Fruit fly (Drosophila melanogaster) whole organism, prepupa: ENCODE data around the gene St2.

Experiments used
- Blimp-1 ChIP-seq: fragments of 200-800 bp; sonication (Bioruptor generic); optimal IDR thresholded peaks from 3 replicates; lab custom pipeline; 2017; ENCODE audit warnings: missing biosample characterization, missing genetic modification characterization, mild to moderate bottlenecking, moderate library complexity, missing genetic modification reagents
- CG10631 ChIP-seq: fragments of 200-800 bp; sonication (Bioruptor generic); optimal IDR thresholded peaks from 2 replicates; lab custom pipeline; 2016; ENCODE audit warnings: missing biosample characterization, missing genetic modification characterization
- CG10669 ChIP-seq: fragments of 200-800 bp; sonication (Bioruptor generic); optimal IDR thresholded peaks from 3 replicates; lab custom pipeline; 2018; ENCODE audit warnings: missing biosample characterization, mild to moderate bottlenecking, missing genetic modification characterization, moderate library complexity
- CG11294 ChIP-seq: fragments of 200-800 bp; sonication (Bioruptor generic); IDR thresholded peaks from 2 replicates; pipeline ENCODE4 v1.3.6; 2022; ENCODE audit warnings: missing biosample characterization, missing genetic modification characterization
- CG11902 ChIP-seq: fragments of 200-800 bp; sonication (Bioruptor generic); optimal IDR thresholded peaks from 3 replicates; lab custom pipeline; 2016; ENCODE audit warnings: missing biosample characterization, missing genetic modification characterization
- CG1621 ChIP-seq: fragments of 200-800 bp; sonication (Bioruptor generic); optimal IDR thresholded peaks from 3 replicates; lab custom pipeline; 2018; ENCODE audit warnings: missing biosample characterization, mild to moderate bottlenecking, missing genetic modification characterization
- CG16779 ChIP-seq: fragments of 200-800 bp; sonication (Bioruptor generic); optimal IDR thresholded peaks from 3 replicates; lab custom pipeline; 2017; ENCODE audit warnings: missing biosample characterization, mild to moderate bottlenecking, missing genetic modification characterization
- CG3032 ChIP-seq: fragments of 200-800 bp; optimal IDR thresholded peaks from 2 replicates; lab custom pipeline; 2019; ENCODE audit warnings: missing biosample characterization, mild to moderate bottlenecking, missing genetic modification characterization, moderate library complexity
- CG31627 ChIP-seq: fragments of 200-800 bp; sonication (Bioruptor generic); optimal IDR thresholded peaks from 3 replicates; lab custom pipeline; 2016; ENCODE audit warnings: missing biosample characterization, missing genetic modification characterization
- CG34406 ChIP-seq: fragments of 200-800 bp; sonication (Bioruptor generic); optimal IDR thresholded peaks from 3 replicates; lab custom pipeline; 2016; ENCODE audit warnings: missing biosample characterization, missing genetic modification characterization
- CG3919 ChIP-seq: fragments of 200-800 bp; sonication (Bioruptor generic); optimal IDR thresholded peaks from 3 replicates; lab custom pipeline; 2016; ENCODE audit warnings: missing biosample characterization, missing genetic modification characterization
- CG4318 ChIP-seq: fragments of 200-800 bp; sonication (Bioruptor generic); optimal IDR thresholded peaks from 3 replicates; lab custom pipeline; 2017; ENCODE audit warnings: missing biosample characterization, mild to moderate bottlenecking, missing genetic modification characterization
- CG6276 ChIP-seq: fragments of 200-800 bp; sonication (Bioruptor generic); optimal IDR thresholded peaks from 2 replicates; lab custom pipeline; 2017; ENCODE audit warnings: missing biosample characterization, mild to moderate bottlenecking, missing genetic modification characterization
- CG6792 ChIP-seq: fragments of 200-800 bp; sonication (Bioruptor generic); optimal IDR thresholded peaks from 3 replicates; lab custom pipeline; 2016; ENCODE audit warnings: missing biosample characterization, missing genetic modification characterization
- CG6808 ChIP-seq: fragments of 200-800 bp; sonication (Bioruptor generic); optimal IDR thresholded peaks from 3 replicates; lab custom pipeline; 2017; ENCODE audit warnings: missing biosample characterization, missing genetic modification characterization, mild to moderate bottlenecking, moderate library complexity, missing genetic modification reagents
- CG6854 ChIP-seq: fragments of 200-800 bp; sonication (Bioruptor generic); optimal IDR thresholded peaks from 2 replicates; lab custom pipeline; 2017; ENCODE audit warnings: missing biosample characterization, mild to moderate bottlenecking, missing genetic modification characterization
- CG7368 ChIP-seq: fragments of 200-800 bp; sonication (Bioruptor generic); optimal IDR thresholded peaks from 3 replicates; lab custom pipeline; 2016; ENCODE audit warnings: missing biosample characterization, missing genetic modification characterization
- CG8119 ChIP-seq: fragments of 200-800 bp; sonication (Bioruptor generic); IDR thresholded peaks from 3 replicates; pipeline ENCODE4 v1.3.6; 2022; ENCODE audit warnings: missing biosample characterization, missing genetic modification characterization
- CG8319 ChIP-seq: fragments of 200-800 bp; sonication (Bioruptor generic); optimal IDR thresholded peaks from 3 replicates; lab custom pipeline; 2016; ENCODE audit warnings: missing biosample characterization, missing genetic modification characterization
- CG8632 ChIP-seq: fragments of 200-800 bp; sonication (Bioruptor generic); optimal IDR thresholded peaks from 3 replicates; lab custom pipeline; 2016; ENCODE audit warnings: missing biosample characterization, missing genetic modification characterization
- Eip78C ChIP-seq: fragments of 200-800 bp; sonication (Bioruptor generic); peaks from one replicate; lab custom pipeline; 2016; ENCODE audit warnings: missing biosample characterization, missing genetic modification characterization
- Eip93F ChIP-seq: fragments of 200-800 bp; sonication (Bioruptor generic); optimal IDR thresholded peaks from 2 replicates; lab custom pipeline; 2016; ENCODE audit warnings: missing biosample characterization, mild to moderate bottlenecking, missing genetic modification characterization
- Ets21C ChIP-seq: fragments of 200-800 bp; sonication (Bioruptor generic); optimal IDR thresholded peaks from 3 replicates; lab custom pipeline; 2016; ENCODE audit warnings: missing biosample characterization, missing genetic modification characterization
- Ets96B ChIP-seq: fragments of 200-800 bp; optimal IDR thresholded peaks from 2 replicates; lab custom pipeline; 2019; ENCODE audit warnings: missing biosample characterization, mild to moderate bottlenecking, missing genetic modification characterization, moderate library complexity
- Gug ChIP-seq: fragments of 200-800 bp; sonication (Bioruptor generic); IDR thresholded peaks from 2 replicates; pipeline ENCODE4 v1.3.6; 2022; ENCODE audit warnings: missing biosample characterization, missing genetic modification characterization
- Hr38 ChIP-seq: sonication (Bioruptor generic); optimal IDR thresholded peaks from 2 replicates; lab custom pipeline; 2016; ENCODE audit warnings: missing biosample characterization, missing genetic modification characterization
- Hr4 ChIP-seq: fragments of 200-800 bp; sonication (Bioruptor generic); optimal IDR thresholded peaks from 3 replicates; lab custom pipeline; 2016; ENCODE audit warnings: missing biosample characterization, missing genetic modification characterization
- Lpt ChIP-seq: fragments of 200-800 bp; sonication (Bioruptor generic); optimal IDR thresholded peaks from 3 replicates; lab custom pipeline; 2016; ENCODE audit warnings: missing biosample characterization, missing genetic modification characterization
- Met ChIP-seq: fragments of 200-800 bp; sonication (Bioruptor generic); optimal IDR thresholded peaks from 3 replicates; lab custom pipeline; 2016; ENCODE audit warnings: missing biosample characterization, missing genetic modification characterization
- OdsH ChIP-seq: fragments of 200-800 bp; sonication (Bioruptor generic); optimal IDR thresholded peaks from 3 replicates; lab custom pipeline; 2016; ENCODE audit warnings: missing biosample characterization, missing genetic modification characterization
- Smox ChIP-seq: fragments of 200-800 bp; sonication (Bioruptor generic); optimal IDR thresholded peaks from 3 replicates; lab custom pipeline; 2016; ENCODE audit warnings: missing biosample characterization, missing genetic modification characterization
- Sox14 ChIP-seq: fragments of 200-800 bp; sonication (Bioruptor generic); optimal IDR thresholded peaks from 3 replicates; lab custom pipeline; 2016; ENCODE audit warnings: missing biosample characterization, missing genetic modification characterization
- Sox15 ChIP-seq: fragments of 200-800 bp; sonication (Bioruptor generic); optimal IDR thresholded peaks from 3 replicates; lab custom pipeline; 2016; ENCODE audit warnings: missing biosample characterization, missing genetic modification characterization
- achi ChIP-seq: fragments of 200-800 bp; sonication (Bioruptor generic); optimal IDR thresholded peaks from 3 replicates; lab custom pipeline; 2016; ENCODE audit warnings: missing biosample characterization, missing genetic modification characterization
- acj6 ChIP-seq: fragments of 200-800 bp; sonication (Bioruptor generic); optimal IDR thresholded peaks from 3 replicates; lab custom pipeline; 2016; ENCODE audit warnings: missing biosample characterization, missing genetic modification characterization
- cyc ChIP-seq: fragments of 200-800 bp; sonication (Bioruptor generic); optimal IDR thresholded peaks from 3 replicates; lab custom pipeline; 2016; ENCODE audit warnings: missing biosample characterization, missing genetic modification characterization
- dsx ChIP-seq: fragments of 200-800 bp; optimal IDR thresholded peaks from 3 replicates; lab custom pipeline; 2019; ENCODE audit warnings: missing biosample characterization, mild to moderate bottlenecking, missing genetic modification characterization, moderate library complexity; ENCODE audit not compliant: poor library complexity, severe bottlenecking
- eg ChIP-seq: fragments of 200-800 bp; sonication (Bioruptor generic); IDR thresholded peaks from 3 replicates; pipeline ENCODE4 v1.3.6; 2022; ENCODE audit warnings: missing biosample characterization, missing genetic modification characterization
- fd59A ChIP-seq: fragments of 200-800 bp; sonication (Bioruptor generic); optimal IDR thresholded peaks from 2 replicates; lab custom pipeline; 2017; ENCODE audit warnings: missing biosample characterization, mild to moderate bottlenecking, missing genetic modification characterization, missing genetic modification reagents
- fd85E ChIP-seq: fragments of 200-800 bp; sonication (Bioruptor generic); optimal IDR thresholded peaks from 3 replicates; lab custom pipeline; 2016; ENCODE audit warnings: missing biosample characterization, missing genetic modification characterization
- fkh ChIP-seq: fragments of 200-800 bp; sonication (Bioruptor generic); optimal IDR thresholded peaks from 3 replicates; lab custom pipeline; 2017; ENCODE audit warnings: missing biosample characterization, mild to moderate bottlenecking, missing genetic modification characterization, moderate library complexity
- pdm3 ChIP-seq: fragments of 200-800 bp; sonication (Bioruptor generic); optimal IDR thresholded peaks from 3 replicates; lab custom pipeline; 2016; ENCODE audit warnings: missing biosample characterization, missing genetic modification characterization
- salr ChIP-seq, 2 experiments: fragments of 200-800 bp; sonication (Bioruptor generic); optimal IDR thresholded peaks; 3 replicates each; lab custom pipeline; 2016 to 2018; ENCODE audit warnings: missing biosample characterization in 2 of 2, missing genetic modification characterization in 2 of 2, mild to moderate bottlenecking in 1 of 2
- svp ChIP-seq: fragments of 200-800 bp; sonication (Bioruptor generic); peaks from one replicate; lab custom pipeline; 2016; ENCODE audit warnings: missing biosample characterization, missing genetic modification characterization
- topi ChIP-seq: fragments of 200-800 bp; sonication (Bioruptor generic); optimal IDR thresholded peaks from 3 replicates; lab custom pipeline; 2016; ENCODE audit warnings: missing biosample characterization, missing genetic modification characterization
- vri ChIP-seq: fragments of 200-800 bp; sonication (Bioruptor generic); optimal IDR thresholded peaks from 3 replicates; lab custom pipeline; 2016; ENCODE audit warnings: missing biosample characterization, mild to moderate bottlenecking, missing genetic modification characterization

Gene St2

DNA sequence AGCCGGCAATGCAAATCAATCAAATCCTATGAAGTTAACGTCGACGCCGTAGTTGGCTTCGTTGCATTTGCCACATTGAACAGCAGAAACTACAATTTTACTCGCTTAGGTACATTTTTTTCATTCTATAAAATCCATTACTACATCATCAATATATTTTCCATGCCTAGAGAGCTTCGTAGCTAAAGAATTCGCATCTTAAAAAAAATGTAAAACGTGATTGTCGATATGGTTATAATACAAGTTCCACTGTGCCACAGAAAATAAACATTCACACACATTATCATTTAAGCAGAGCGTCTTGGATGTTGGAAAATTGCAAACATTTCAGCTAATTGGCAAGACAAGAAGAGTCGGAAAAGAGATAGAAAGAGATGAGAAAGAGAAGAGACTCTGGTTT lies 23.7 kb upstream of the St2 start (continued):
- TF ChIP-seq CG3919 (GFP tag; lab: Kevin White, UChicago) (no peak), Smox (GFP tag; lab: Kevin White, UChicago) (no peak), CG6792 (GFP tag; lab: Kevin White, UChicago) (no peak), Hr38 (no peak), CG11902 (GFP tag; lab: Kevin White, UChicago) (no peak), fd85E (GFP tag; lab: Kevin White, UChicago) (no peak), Sox15 (GFP tag; lab: Kevin White, UChicago) (no peak), Lpt (GFP tag; lab: Kevin White, UChicago) (peak; percentile 37), Hr4 (GFP tag; lab: Kevin White, UChicago) (peak; percentile 54), dsx (GFP tag; lab: Kevin White, UChicago) (no peak), salr (GFP tag; optimal IDR thresholded peaks at IDR 0.05; lab: Kevin White, UChicago) (no peak), CG16779 (no peak), achi (GFP tag; lab: Kevin White, UChicago) (no peak), CG8319 (GFP tag; lab: Kevin White, UChicago) (no peak), CG4318 (GFP tag; lab: Kevin White, UChicago) (no peak), Eip78C (GFP tag; lab: Kevin White, UChicago) (peak; percentile 67), Eip93F (GFP tag; lab: Kevin White, UChicago) (no peak), pdm3 (GFP tag; lab: Kevin White, UChicago) (peak; percentile 36), CG3032 (tag; lab: Kevin White, UChicago) (no peak)
- TF ChIP-seq, all 60 proteins: peak for 10

DNA sequence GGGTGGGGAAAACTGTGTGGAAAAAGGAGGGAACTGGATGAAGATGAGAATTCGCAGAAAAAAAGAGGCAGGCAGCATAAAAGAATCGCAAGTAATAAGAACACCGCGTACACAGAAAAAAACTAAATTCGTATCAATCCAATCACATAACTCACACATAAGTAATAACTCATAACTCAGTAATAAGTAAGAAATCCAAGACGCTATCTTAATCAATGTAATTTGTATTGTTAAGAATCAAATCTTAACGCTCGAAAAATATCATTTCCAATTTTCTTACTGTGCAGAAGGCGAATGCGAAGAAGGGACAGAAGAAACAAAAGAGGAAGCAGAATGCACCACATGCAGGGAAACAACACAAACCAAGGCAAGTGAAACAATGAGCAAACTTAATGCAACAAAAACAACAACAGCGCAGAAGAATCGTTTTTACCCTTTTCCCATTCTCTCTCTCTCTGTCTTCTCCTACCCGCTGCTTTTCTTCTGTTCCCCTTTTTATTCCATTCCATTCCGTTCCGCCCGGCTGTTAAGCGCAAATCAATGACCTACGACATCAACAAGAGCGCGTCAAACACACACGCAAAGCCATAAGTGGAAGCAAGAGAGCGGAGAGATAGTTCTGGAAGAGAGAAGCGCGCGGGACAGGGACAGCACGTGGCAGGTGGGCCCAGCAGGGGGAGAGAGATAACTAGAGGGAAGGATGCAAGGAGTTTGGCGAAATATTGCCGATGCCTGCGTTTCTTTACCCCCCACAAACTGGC lies 22.4 kb upstream of the St2 start:
- TF ChIP-seq CG8119 (peak; percentile 97), Blimp-1 (peak; percentile 95), Sox15 (GFP tag; lab: Kevin White, UChicago) (peak; percentile 98), CG6854 (GFP tag; lab: Kevin White, UChicago) (peak; percentile 98), CG6808 (GFP tag; lab: Kevin White, UChicago) (peak; percentile 99), acj6 (GFP tag; lab: Kevin White, UChicago) (peak; percentile 99), CG7368 (GFP tag; lab: Kevin White, UChicago) (peak; percentile 99), fkh (GFP tag; lab: Kevin White, UChicago) (peak; percentile 16), fd59A (GFP tag; lab: Kevin White, UChicago) (peak; percentile 99), CG11294 (GFP tag; lab: Robert Waterston, UW) (peak; percentile 93), Sox14 (GFP tag; lab: Kevin White, UChicago) (peak; percentile 100), CG16779 (peak; percentile 97), CG34406 (GFP tag; lab: Kevin White, UChicago) (peak; percentile 99), eg (GFP tag; lab: Robert Waterston, UW) (peak; percentile 95), Ets96B (peak; percentile 100), Smox (GFP tag; lab: Kevin White, UChicago) (peak; percentile 99), Met (GFP tag; lab: Kevin White, UChicago) (peak; percentile 99), vri (peak; percentile 97), topi (peak; percentile 99), salr (GFP tag; optimal IDR thresholded peaks at IDR 0.05; lab: Kevin White, UChicago) (peak; percentile 99), CG6792 (GFP tag; lab: Kevin White, UChicago) (peak; percentile 99), Ets21C (peak; percentile 98), cyc (GFP tag; lab: Kevin White, UChicago) (peak; percentile 99), Hr38 (no peak), CG8632 (GFP tag; lab: Kevin White, UChicago) (peak; percentile 99), dsx (GFP tag; lab: Kevin White, UChicago) (peak; percentile 99), CG6276 (peak; percentile 91), svp (GFP tag; lab: Kevin White, UChicago) (peak; percentile 100), achi (GFP tag; lab: Kevin White, UChicago) (peak; percentile 99), Lpt (GFP tag; lab: Kevin White, UChicago) (peak; percentile 98), CG10669 (GFP tag; lab: Kevin White, UChicago) (peak; percentile 100), CG3032 (tag; lab: Kevin White, UChicago) (peak; percentile 100), CG8319 (GFP tag; lab: Kevin White, UChicago) (peak; percentile 98), CG10631 (GFP tag; lab: Kevin White, UChicago) (peak; percentile 100), CG1621 (tag; lab: Kevin White, UChicago) (peak; percentile 99), Hr4 (GFP tag; lab: Kevin White, UChicago) (peak; percentile 94), OdsH (peak; percentile 99), Gug (peak; percentile 96), CG31627 (peak; percentile 99)
